Worm (Caenorhabditis elegans): ENCODE measurements around the gene idpc-2.

DNA sequence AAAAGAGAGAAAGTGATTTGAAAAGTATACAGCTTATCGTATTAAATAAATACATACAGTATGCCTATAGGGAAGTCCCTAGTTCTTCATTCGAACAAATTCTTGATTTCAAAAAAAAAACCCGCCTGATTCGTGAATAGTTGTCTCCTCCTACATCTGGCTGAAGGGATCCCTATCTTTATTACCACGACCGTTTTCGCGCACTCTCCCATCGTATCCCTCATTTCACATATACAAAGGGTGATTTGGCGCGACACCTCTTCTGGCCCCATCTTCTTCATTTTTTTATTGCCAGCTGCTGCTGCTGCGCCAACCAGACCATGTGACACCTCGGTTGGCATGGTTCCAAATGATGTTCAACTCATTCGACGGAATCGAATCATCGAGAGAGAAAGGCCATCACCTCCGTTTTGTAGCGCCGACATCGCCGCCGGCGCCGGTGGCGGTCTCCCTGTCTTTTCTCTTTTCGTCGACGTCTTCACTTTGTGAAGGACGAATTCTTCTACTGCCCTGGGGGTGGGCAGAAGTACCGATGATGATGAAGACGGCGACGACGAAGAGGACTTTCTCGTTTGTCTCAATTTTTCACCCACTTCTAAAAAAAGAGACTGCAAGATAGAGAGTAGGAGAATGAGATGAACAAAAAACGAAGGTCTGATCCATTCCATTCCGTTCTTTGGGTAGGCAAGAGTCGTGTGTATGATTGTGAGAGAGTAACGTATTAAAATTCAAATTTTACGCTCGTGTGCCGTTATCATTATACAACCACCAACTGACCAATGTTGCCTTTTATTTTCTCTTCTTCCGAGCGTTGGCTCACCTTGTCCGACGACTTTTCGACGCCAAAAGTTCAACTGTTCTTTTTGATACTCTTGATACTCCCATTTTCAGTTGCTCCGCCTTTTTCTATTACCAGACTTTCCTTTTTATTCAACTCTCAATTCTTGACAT, 41.2 kb upstream of the idpc-2 start:
- TF ChIP-seq lin-13 (GFP tag; optimal IDR thresholded peaks at IDR 0.05) (no peak), fos-1 (tag; optimal IDR thresholded peaks at IDR 0.05) (no peak), skn-1 (tag; optimal IDR thresholded peaks at IDR 0.05) (no peak), aly-2 (tag; optimal IDR thresholded peaks at IDR 0.05) (no peak), lin-11 (tag; optimal IDR thresholded peaks at IDR 0.05) (no peak), mbf-1 (tag; optimal IDR thresholded peaks at IDR 0.05) (no peak)
